Fruit fly (Drosophila melanogaster) whole organism, embryonic: ENCODE data around the gene CG8142.

Source experiments
- Abd-B ChIP-seq: fragments of 200-800 bp; sonication (Bioruptor generic); optimal IDR thresholded peaks from 2 replicates; lab custom pipeline; 2018; ENCODE audit warnings: missing biosample characterization, mild to moderate bottlenecking, missing genetic modification characterization, moderate library complexity
- CG11560 ChIP-seq: fragments of 200-800 bp; sonication (Bioruptor generic); IDR thresholded peaks from 3 replicates; pipeline ENCODE4 v1.3.6; 2022; ENCODE audit warnings: missing biosample characterization, missing genetic modification characterization
- CG13624 ChIP-seq: fragments of 200-800 bp; sonication (Bioruptor generic); optimal IDR thresholded peaks from 2 replicates; lab custom pipeline; 2016; ENCODE audit warnings: missing biosample characterization, missing genetic modification characterization
- CG15479 ChIP-seq: fragments of 200-800 bp; sonication (Bioruptor generic); optimal IDR thresholded peaks from 3 replicates; lab custom pipeline; 2019; ENCODE audit warnings: missing biosample characterization, mild to moderate bottlenecking, missing genetic modification characterization, moderate library complexity
- CG17385 ChIP-seq: fragments of 200-800 bp; sonication (Bioruptor generic); optimal IDR thresholded peaks from 3 replicates; lab custom pipeline; 2018; ENCODE audit warnings: missing biosample characterization, mild to moderate bottlenecking, missing genetic modification characterization
- CG17612 ChIP-seq: fragments of 200-800 bp; sonication (Bioruptor generic); IDR thresholded peaks from 2 replicates; pipeline ENCODE4 v1.3.6; 2022; ENCODE audit warnings: missing biosample characterization, missing genetic modification characterization
- CG1792 ChIP-seq: fragments of 200-800 bp; sonication (Bioruptor generic); optimal IDR thresholded peaks from 2 replicates; lab custom pipeline; 2016; ENCODE audit warnings: missing biosample characterization, missing genetic modification characterization
- CG18011 ChIP-seq: fragments of 200-800 bp; sonication (Bioruptor generic); optimal IDR thresholded peaks from 2 replicates; lab custom pipeline; 2017; ENCODE audit warnings: missing biosample characterization, missing genetic modification characterization, mild to moderate bottlenecking, moderate library complexity, missing genotype
- CG18599 ChIP-seq: fragments of 200-800 bp; sonication (Bioruptor generic); optimal IDR thresholded peaks from 3 replicates; lab custom pipeline; 2017; ENCODE audit warnings: missing biosample characterization, missing genetic modification characterization, mild to moderate bottlenecking, moderate library complexity, missing genetic modification reagents
- CG33557 ChIP-seq: fragments of 200-800 bp; sonication (Bioruptor generic); optimal IDR thresholded peaks from 2 replicates; lab custom pipeline; 2019; ENCODE audit warnings: missing biosample characterization, mild to moderate bottlenecking, missing genetic modification characterization, moderate library complexity
- CG3838 ChIP-seq: fragments of 200-800 bp; sonication (Bioruptor generic); optimal IDR thresholded peaks from 3 replicates; lab custom pipeline; 2016; ENCODE audit warnings: missing biosample characterization, missing genetic modification characterization
- CG3995 ChIP-seq: fragments of 200-800 bp; sonication (Bioruptor generic); optimal IDR thresholded peaks from 3 replicates; lab custom pipeline; 2016; ENCODE audit warnings: missing biosample characterization, missing genetic modification characterization
- CG5953 ChIP-seq: fragments of 200-800 bp; sonication (Bioruptor generic); IDR thresholded peaks from 2 replicates; pipeline ENCODE4 v1.3.6; 2022; ENCODE audit warnings: missing biosample characterization, missing genetic modification characterization
- CG6765 ChIP-seq: fragments of 200-800 bp; sonication (Bioruptor generic); optimal IDR thresholded peaks from 3 replicates; lab custom pipeline; 2017; ENCODE audit warnings: missing biosample characterization, mild to moderate bottlenecking, missing genetic modification characterization
- CG7372 ChIP-seq: fragments of 200-800 bp; sonication (Bioruptor generic); IDR thresholded peaks from 2 replicates; pipeline ENCODE4 v1.3.6; 2022; ENCODE audit warnings: missing biosample characterization, missing genetic modification characterization
- CG7928 ChIP-seq: fragments of 200-800 bp; sonication (Bioruptor generic); optimal IDR thresholded peaks from 2 replicates; lab custom pipeline; 2017; ENCODE audit warnings: missing biosample characterization, mild to moderate bottlenecking, missing genetic modification characterization
- CG9215 ChIP-seq: fragments of 200-800 bp; sonication (Bioruptor generic); IDR thresholded peaks from 2 replicates; pipeline ENCODE4 v1.3.6; 2022; ENCODE audit warnings: missing biosample characterization, missing genetic modification characterization
- CrebB ChIP-seq: fragments of 200-800 bp; sonication (Bioruptor generic); optimal IDR thresholded peaks from 3 replicates; lab custom pipeline; 2018; ENCODE audit warnings: missing biosample characterization, mild to moderate bottlenecking, missing genetic modification characterization
- D19B ChIP-seq: fragments of 200-800 bp; sonication (Bioruptor generic); optimal IDR thresholded peaks from 2 replicates; lab custom pipeline; 2017; ENCODE audit warnings: missing biosample characterization, mild to moderate bottlenecking, missing genetic modification characterization
- Dip3 ChIP-seq: fragments of 200-800 bp; sonication (Bioruptor generic); optimal IDR thresholded peaks from 3 replicates; lab custom pipeline; 2016; ENCODE audit warnings: missing biosample characterization, missing genetic modification characterization
- Dll ChIP-seq: fragments of 200-800 bp; sonication (Bioruptor generic); IDR thresholded peaks from 4 replicates; pipeline ENCODE4 v1.3.6; 2022; ENCODE audit warnings: missing biosample characterization, missing genetic modification characterization; ENCODE audit not compliant: partially characterized antibody
- Dref ChIP-seq: fragments of 200-800 bp; sonication (Bioruptor generic); IDR thresholded peaks from 2 replicates; pipeline ENCODE4 v1.3.6; 2022; ENCODE audit warnings: missing biosample characterization, missing genetic modification characterization
- Drgx ChIP-seq: fragments of 200-800 bp; sonication (Bioruptor generic); IDR thresholded peaks from 2 replicates; pipeline ENCODE4 v1.3.6; 2022; ENCODE audit warnings: missing biosample characterization, missing genetic modification characterization
- E2f2 ChIP-seq: fragments of 200-800 bp; sonication (Bioruptor generic); IDR thresholded peaks from 2 replicates; pipeline ENCODE4 v1.3.6; 2022; ENCODE audit warnings: missing biosample characterization, missing genetic modification characterization
- Elba2 ChIP-seq: fragments of 200-800 bp; sonication (Bioruptor generic); optimal IDR thresholded peaks from 3 replicates; lab custom pipeline; 2016; ENCODE audit warnings: missing biosample characterization, missing genetic modification characterization
- H2.0 ChIP-seq: fragments of 200-800 bp; sonication (Bioruptor generic); IDR thresholded peaks from 2 replicates; pipeline ENCODE4 v1.3.6; 2022; ENCODE audit warnings: missing biosample characterization, missing genetic modification characterization
- Meics ChIP-seq: fragments of 200-800 bp; sonication (Bioruptor generic); optimal IDR thresholded peaks from 2 replicates; lab custom pipeline; 2017; ENCODE audit warnings: missing biosample characterization, mild to moderate bottlenecking, missing genetic modification characterization
- Opbp ChIP-seq: fragments of 200-800 bp; sonication (Bioruptor generic); IDR thresholded peaks from 3 replicates; pipeline ENCODE4 v1.3.6; 2022; ENCODE audit warnings: missing biosample characterization, missing genetic modification characterization; ENCODE audit not compliant: partially characterized antibody
- Pdp1 ChIP-seq, 2 experiments: fragments of 200-800 bp; sonication (Bioruptor generic); optimal IDR thresholded peaks; 3 replicates each; lab custom pipeline; 2016; ENCODE audit warnings: missing biosample characterization in 2 of 2, missing genetic modification characterization in 2 of 2, mild to moderate bottlenecking in 1 of 2, moderate library complexity in 1 of 2
- Ravus ChIP-seq: fragments of 200-800 bp; sonication (Bioruptor generic); IDR thresholded peaks from 2 replicates; pipeline ENCODE4 v1.3.6; 2022; ENCODE audit warnings: missing biosample characterization, missing genetic modification characterization
- Sry-β ChIP-seq: fragments of 200-800 bp; sonication (Bioruptor generic); optimal IDR thresholded peaks from 2 replicates; lab custom pipeline; 2018; ENCODE audit warnings: missing biosample characterization, mild to moderate bottlenecking, missing genetic modification characterization, moderate library complexity
- Stat92E ChIP-seq, 3 experiments: fragments of >200 bp in 2 of 3; fragments of 200-800 bp in 1 of 3; sonication (Bioruptor generic) in 1 of 3; optimal IDR thresholded peaks; 2 replicates each; lab custom pipeline; 2017 to 2019; ENCODE audit warnings: missing biosample characterization in 3 of 3, missing genetic modification characterization in 3 of 3, mild to moderate bottlenecking in 1 of 3, moderate library complexity in 1 of 3
- Trl ChIP-seq, 3 experiments: fragments of >200 bp in 2 of 3; fragments of 200-800 bp in 1 of 3; sonication (Bioruptor generic) in 1 of 3; optimal IDR thresholded peaks; 2 replicates in 1 of 3; 3 replicates in 2 of 3; lab custom pipeline; 2016 to 2017; ENCODE audit warnings: missing biosample characterization in 1 of 3, missing genetic modification characterization in 1 of 3
- Xrp1 ChIP-seq: fragments of 200-800 bp; sonication (Bioruptor generic); IDR thresholded peaks from 2 replicates; pipeline ENCODE4 v1.3.6; 2022; ENCODE audit warnings: missing biosample characterization, missing genetic modification characterization
- YL-1 ChIP-seq: fragments of 200-800 bp; sonication (Bioruptor generic); optimal IDR thresholded peaks from 3 replicates; lab custom pipeline; 2017; ENCODE audit warnings: missing biosample characterization, mild to moderate bottlenecking, missing genetic modification characterization
- caup ChIP-seq: fragments of 200-800 bp; sonication (Bioruptor generic); optimal IDR thresholded peaks from 3 replicates; lab custom pipeline; 2017; ENCODE audit warnings: missing biosample characterization, mild to moderate bottlenecking, missing genetic modification characterization, moderate library complexity; ENCODE audit not compliant: severe bottlenecking
- croc ChIP-seq: fragments of 200-800 bp; sonication (Bioruptor generic); conservative IDR thresholded peaks from 3 replicates; pipeline ENCODE4 v1.3.6; 2022; ENCODE audit warnings: missing biosample characterization, missing genetic modification characterization
- cwo ChIP-seq: fragments of 200-800 bp; sonication (Bioruptor generic); optimal IDR thresholded peaks from 3 replicates; lab custom pipeline; 2017; ENCODE audit warnings: missing biosample characterization, missing genetic modification characterization, mild to moderate bottlenecking, moderate library complexity, missing genetic modification reagents
- dan ChIP-seq: fragments of 200-800 bp; sonication (Bioruptor generic); IDR thresholded peaks from 2 replicates; pipeline ENCODE4 v1.3.6; 2022; ENCODE audit warnings: missing biosample characterization, missing genetic modification characterization
- dati ChIP-seq: fragments of 200-800 bp; sonication (Bioruptor generic); IDR thresholded peaks from 2 replicates; pipeline ENCODE4 v1.3.6; 2022; ENCODE audit warnings: missing biosample characterization, missing genetic modification characterization
- gt ChIP-seq: fragments of 200-800 bp; sonication (Bioruptor generic); IDR thresholded peaks from 2 replicates; pipeline ENCODE4 v1.3.6; 2022; ENCODE audit warnings: missing biosample characterization, missing genetic modification characterization
- hb ChIP-seq: fragments of 200-800 bp; sonication (Bioruptor generic); IDR thresholded peaks from 3 replicates; pipeline ENCODE4 v1.3.6; 2022; ENCODE audit warnings: missing biosample characterization, missing genetic modification characterization; ENCODE audit not compliant: partially characterized antibody
- jumu ChIP-seq: fragments of 200-800 bp; sonication (Bioruptor generic); optimal IDR thresholded peaks from 3 replicates; lab custom pipeline; 2016; ENCODE audit warnings: missing biosample characterization, missing genetic modification characterization
- klu ChIP-seq: fragments of 200-800 bp; sonication (Bioruptor generic); IDR thresholded peaks from 2 replicates; pipeline ENCODE4 v1.3.6; 2022; ENCODE audit warnings: missing biosample characterization, missing genetic modification characterization
- ranshi ChIP-seq: fragments of 200-800 bp; sonication (Bioruptor generic); IDR thresholded peaks from 2 replicates; pipeline ENCODE4 v1.3.6; 2022; ENCODE audit warnings: missing biosample characterization, missing genetic modification characterization
- schlank ChIP-seq: fragments of 200-800 bp; sonication (Bioruptor generic); optimal IDR thresholded peaks from 2 replicates; lab custom pipeline; 2018; ENCODE audit warnings: missing biosample characterization, mild to moderate bottlenecking, missing genetic modification characterization
- sim ChIP-seq: fragments of 200-800 bp; sonication (Bioruptor generic); IDR thresholded peaks from 2 replicates; pipeline ENCODE4 v1.3.6; 2022; ENCODE audit warnings: missing biosample characterization, missing genetic modification characterization
- tio ChIP-seq: fragments of 200-800 bp; sonication (Bioruptor generic); optimal IDR thresholded peaks from 2 replicates; lab custom pipeline; 2017; ENCODE audit warnings: missing biosample characterization, missing genetic modification characterization, inconsistent platforms
- ttk ChIP-seq: fragments of 200-800 bp; sonication (Bioruptor generic); IDR thresholded peaks from 2 replicates; pipeline ENCODE4 v2.1.2; 2022; ENCODE audit warnings: missing biosample characterization, missing genetic modification characterization
- unc-4 ChIP-seq: fragments of 200-800 bp; sonication (Bioruptor generic); IDR thresholded peaks from 2 replicates; pipeline ENCODE4 v1.3.6; 2022; ENCODE audit warnings: missing biosample characterization, missing genetic modification characterization; ENCODE audit not compliant: partially characterized antibody
- zfh2 ChIP-seq: fragments of 200-800 bp; sonication (Bioruptor generic); optimal IDR thresholded peaks from 2 replicates; lab custom pipeline; 2016; ENCODE audit warnings: missing biosample characterization, missing genetic modification characterization

Gene CG8142

dm6 chrX:17820252-17820651 is 24.3 kb downstream of the CG8142 start:
- no peak for TF ChIP-seq Dll (GFP tag; lab: Robert Waterston, UW)
- no peak for TF ChIP-seq CrebB (tag; lab: Kevin White, UChicago)
- TF ChIP-seq Meics (GFP tag; lab: Kevin White, UChicago) = no peak
- no peak for TF ChIP-seq CG7928 (GFP tag; lab: Kevin White, UChicago)
- no peak for TF ChIP-seq hb
- no peak for TF ChIP-seq dan (GFP tag; lab: Robert Waterston, UW)
- no peak for TF ChIP-seq CG17385 (GFP tag; lab: Kevin White, UChicago)
- no peak for TF ChIP-seq Drgx (GFP tag; lab: Robert Waterston, UW)
- no peak for TF ChIP-seq CG17612
- no peak for TF ChIP-seq YL-1 (GFP tag; lab: Kevin White, UChicago)
- TF ChIP-seq CG6765 = no peak
- no peak for TF ChIP-seq caup
- no peak for TF ChIP-seq Trl (optimal IDR thresholded peaks at IDR 0.05; lab: Kevin White, UChicago)
- no peak for TF ChIP-seq Trl (GFP tag; optimal IDR thresholded peaks at IDR 0.05; lab: Kevin White, UChicago)
- peak; percentile 48; the same call in 1 of the 3 replicates for TF ChIP-seq CG11560
- TF ChIP-seq Dref (GFP tag; lab: Robert Waterston, UW) = no peak
- no peak for TF ChIP-seq klu (GFP tag; lab: Robert Waterston, UW)
- no peak; the same call in 1 of the 2 replicates for TF ChIP-seq CG9215 (GFP tag; lab: Robert Waterston, UW)
- TF ChIP-seq zfh2 = no peak
- TF ChIP-seq CG7372 = peak; percentile 7; the same call in 1 of the 2 replicates
- TF ChIP-seq schlank (tag; lab: Kevin White, UChicago) = no peak
- no peak for TF ChIP-seq gt
- TF ChIP-seq Pdp1 (GFP tag; optimal IDR thresholded peaks at IDR 0.05; lab: Kevin White, UChicago) = no peak
- TF ChIP-seq Sry-β (GFP tag; lab: Kevin White, UChicago) = no peak
- TF ChIP-seq CG18599 = no peak
- no peak for TF ChIP-seq sim (GFP tag; lab: Robert Waterston, UW)
- TF ChIP-seq ttk = no peak
- TF ChIP-seq Elba2 (GFP tag; lab: Kevin White, UChicago) = no peak
- no peak for TF ChIP-seq Xrp1 (GFP tag; lab: Robert Waterston, UW)
- TF ChIP-seq E2f2 (GFP tag; lab: Robert Waterston, UW) = no peak
- TF ChIP-seq CG1792 (GFP tag; lab: Kevin White, UChicago) = no peak
- TF ChIP-seq tio (GFP tag; lab: Kevin White, UChicago) = no peak
- no peak for TF ChIP-seq Opbp (GFP tag; lab: Robert Waterston, UW)
- TF ChIP-seq CG5953 (GFP tag; lab: Robert Waterston, UW) = no peak
- TF ChIP-seq jumu (GFP tag; lab: Kevin White, UChicago) = no peak
- TF ChIP-seq croc (GFP tag; lab: Robert Waterston, UW) = no peak; the same call in 2 of the 3 replicates
- no peak for TF ChIP-seq CG33557 (GFP tag; lab: Kevin White, UChicago)
- TF ChIP-seq ranshi = no peak
- TF ChIP-seq Abd-B (GFP tag; lab: Kevin White, UChicago) = peak; percentile 31
- no peak for TF ChIP-seq CG3838 (GFP tag; lab: Kevin White, UChicago)
- no peak for TF ChIP-seq dati (GFP tag; lab: Robert Waterston, UW)
- TF ChIP-seq Stat92E (GFP tag; optimal IDR thresholded peaks at IDR 0.05; lab: Kevin White, UChicago) = no peak
- no peak for TF ChIP-seq CG13624 (GFP tag; lab: Kevin White, UChicago)
- TF ChIP-seq CG3995 = no peak
- TF ChIP-seq Ravus (GFP tag; lab: Robert Waterston, UW) = no peak
- TF ChIP-seq CG18011 (GFP tag; lab: Kevin White, UChicago) = no peak
- TF ChIP-seq Dip3 = no peak
- TF ChIP-seq unc-4 (GFP tag; lab: Robert Waterston, UW) = no peak
- TF ChIP-seq H2.0 (GFP tag; lab: Robert Waterston, UW) = 0 out of 2 replicates have a peak, but pooled peaks have one; percentile 21
- no peak for TF ChIP-seq D19B (GFP tag; lab: Kevin White, UChicago)
- TF ChIP-seq cwo = no peak
- no peak for TF ChIP-seq CG15479 (GFP tag; lab: Kevin White, UChicago)
